Worm (Caenorhabditis elegans) whole organism, midembryonic: ENCODE results near the gene iff-1.

Experiments used
- med-1 ChIP-seq: sonication (generic microtip); optimal IDR thresholded peaks from 2 replicates; lab custom pipeline; 2017; ENCODE audit warnings: missing genetic modification characterization, mild to moderate bottlenecking, missing compliant biosample characterization, antibody characterized with exemption, missing genetic modification reagents; ENCODE audit not compliant: insufficient read depth
- tab-1 ChIP-seq: fragments of 200-800 bp; sonication (Bioruptor generic); IDR thresholded peaks from 2 replicates; pipeline ENCODE4 v1.3.6; 2022; ENCODE audit warnings: missing genetic modification characterization, missing compliant biosample characterization

- TF ChIP-seq med-1 (no peak), tab-1 (GFP tag; lab: Robert Waterston, UW) (no peak)
Observed at ce11 chrIII:9735857-9736256, 11.1 kb downstream of the iff-1 start, which contains the start of gene dao-6.
